Worm (Caenorhabditis elegans): ENCODE measurements around the gene eif-2Bdelta.

The eif-2Bdelta gene

ce11 chrV:9513590-9513989 lies at the start of gene eif-2Bdelta:
TSS of gene eif-2Bdelta (plus strand) at chrV:9513824.
- no peak for TF ChIP-seq unc-62 (GFP tag; optimal IDR thresholded peaks at IDR 0.05)

ce11 chrV:9465529-9465928 lies 48.1 kb upstream of the eif-2Bdelta start:
- TF ChIP-seq unc-62 (GFP tag; optimal IDR thresholded peaks at IDR 0.05): no peak

- TF ChIP-seq unc-62 (GFP tag; optimal IDR thresholded peaks at IDR 0.05): no peak
These were observed 41.9 kb upstream of the eif-2Bdelta start, which contains the start of gene flp-6 for ce11 chrV:9471675-9472074. TSS of gene flp-6 (plus strand) at chrV:9471975.

- TF ChIP-seq unc-62 (GFP tag; optimal IDR thresholded peaks at IDR 0.05): no peak
These were observed 39.7 kb upstream of the eif-2Bdelta start for ce11 chrV:9473924-9474323.

- no peak for TF ChIP-seq unc-62 (GFP tag; optimal IDR thresholded peaks at IDR 0.05)
These were observed 35.8 kb upstream of the eif-2Bdelta start, which contains the start of gene nas-3 for ce11 chrV:9477863-9478262. TSS of gene nas-3 (plus strand) at chrV:9478163.

ce11 chrV:9480566-9480965 lies 33.1 kb upstream of the eif-2Bdelta start, which contains the start of gene K06A4.6:
TSS of gene K06A4.6 (minus strand) at chrV:9480666.
- TF ChIP-seq unc-62 (GFP tag; optimal IDR thresholded peaks at IDR 0.05): no peak

- TF ChIP-seq unc-62 (GFP tag; optimal IDR thresholded peaks at IDR 0.05): no peak
These were observed 29.8 kb upstream of the eif-2Bdelta start, which contains the start of gene K06A4.2 for ce11 chrV:9483738-9484256. TSS of gene K06A4.2 (plus strand) at chrV:9484206.

ce11 chrV:9485508-9485907 lies 28.1 kb upstream of the eif-2Bdelta start:
- no peak for TF ChIP-seq unc-62 (GFP tag; optimal IDR thresholded peaks at IDR 0.05)

ce11 chrV:9489411-9489810 lies 24.2 kb upstream of the eif-2Bdelta start, which contains the start of gene K06A4.10:
TSS of gene K06A4.10 (minus strand) at chrV:9489800.
- TF ChIP-seq unc-62 (GFP tag; optimal IDR thresholded peaks at IDR 0.05): no peak

- TF ChIP-seq unc-62 (GFP tag; optimal IDR thresholded peaks at IDR 0.05): no peak
These were observed 22.0 kb upstream of the eif-2Bdelta start, which contains the start of gene K06A4.7 for ce11 chrV:9491440-9492160. TSS of gene K06A4.7 (minus strand) at chrV:9491490.

ce11 chrV:9492460-9492859 lies 21.2 kb upstream of the eif-2Bdelta start:
- TF ChIP-seq unc-62 (GFP tag; optimal IDR thresholded peaks at IDR 0.05): no peak

- no peak for TF ChIP-seq unc-62 (GFP tag; optimal IDR thresholded peaks at IDR 0.05)
These were observed 16.9 kb upstream of the eif-2Bdelta start, which contains the start of gene gsnl-1 for ce11 chrV:9496742-9497141. TSS of gene gsnl-1 (plus strand) at chrV:9497042.

ce11 chrV:9499295-9499694 lies 14.3 kb upstream of the eif-2Bdelta start:
- no peak for TF ChIP-seq unc-62 (GFP tag; optimal IDR thresholded peaks at IDR 0.05)

- no peak for TF ChIP-seq unc-62 (GFP tag; optimal IDR thresholded peaks at IDR 0.05)
These were observed 12.7 kb upstream of the eif-2Bdelta start, which contains the start of gene swt-5 for ce11 chrV:9500826-9501451. TSS of gene swt-5 (plus strand) at chrV:9501401.

ce11 chrV:9503152-9503817 lies 10.3 kb upstream of the eif-2Bdelta start:
- no peak for TF ChIP-seq unc-62 (GFP tag; optimal IDR thresholded peaks at IDR 0.05)

- TF ChIP-seq unc-62 (GFP tag; optimal IDR thresholded peaks at IDR 0.05): no peak
These were observed 9.1 kb upstream of the eif-2Bdelta start, which contains the start of gene haao-1 for ce11 chrV:9504474-9504960. TSS of gene haao-1 (plus strand) at chrV:9504910.

Data from whole organism, dauer.